Worm (Caenorhabditis elegans): ENCODE data around the gene str-77.

DNA sequence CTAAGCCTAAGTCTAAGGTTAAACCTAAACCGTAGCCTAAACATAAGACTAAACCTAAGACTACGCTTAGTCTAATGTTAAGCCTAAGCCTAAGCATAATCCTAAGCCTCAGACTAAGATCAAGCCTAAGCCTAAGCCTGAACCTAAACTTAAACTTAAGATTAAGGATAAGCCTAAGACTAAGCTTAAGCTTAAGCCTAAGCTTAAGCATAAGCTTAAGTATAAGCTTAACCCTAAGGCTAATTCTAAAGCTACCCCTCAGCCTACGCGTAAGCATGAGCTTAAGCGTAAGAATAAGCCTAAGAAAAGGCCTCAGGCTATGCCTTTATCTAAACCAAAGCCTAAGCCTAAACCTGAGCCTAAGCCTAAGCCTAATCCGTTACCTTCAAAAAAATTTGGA lies 9.6 kb downstream of the str-77 start:
- TF ChIP-seq flt-1 (GFP tag; IDR thresholded peaks at IDR 0.05) (no peak), klf-2 (GFP tag; conservative IDR thresholded peaks at IDR 0.05) (no peak)

Data from whole organism, midembryonic.